Comparison of ENCODE assay signal across 3 worm cellular contexts in the genomic region with DNA sequence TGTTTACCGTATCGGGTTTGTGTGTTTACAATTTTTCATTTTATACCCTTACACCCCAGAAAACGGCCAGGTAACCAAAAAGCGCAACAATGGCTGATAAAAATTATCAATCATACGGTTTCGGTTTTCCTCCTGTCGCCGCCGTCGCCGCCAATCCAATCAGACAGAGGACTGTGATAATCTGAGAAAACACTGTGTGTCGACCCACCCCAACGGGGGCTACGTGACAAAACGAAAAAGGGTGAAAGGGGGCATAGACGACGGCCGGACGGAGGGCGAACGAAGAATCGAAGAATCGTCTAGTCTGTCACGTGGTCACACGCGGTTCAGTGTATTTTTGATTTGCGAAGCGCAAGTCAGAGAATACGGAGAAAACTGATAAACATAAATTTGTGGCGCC.
TF ChIP-seq lines count a peak whose summit lies in the region.

No protein-coding gene starts in this region.

TF ChIP-seq in whole organism, L1 larva, 84 proteins besides CTCF, POLR2A, EP300 and RAD21 (continued from another document):
- TF ChIP-seq blmp-1 (tag; optimal IDR thresholded peaks at IDR 0.05; lab: Kevin White, UChicago) (peak; percentile 95), egl-27 (tag; optimal IDR thresholded peaks at IDR 0.05; lab: Kevin White, UChicago) (no peak), lin-35 (GFP tag; optimal IDR thresholded peaks at IDR 0.05; lab: Kevin White, UChicago) (peak in 1 of 2 experiments; percentile 66), nhr-90 (tag; optimal IDR thresholded peaks at IDR 0.05; lab: Kevin White, UChicago; ENCODE audit: poor library complexity) (peak; percentile 85), ceh-88 (GFP tag; IDR thresholded peaks at IDR 0.05; lab: Robert Waterston, UW) (peak; percentile 44), nhr-11 (tag; optimal IDR thresholded peaks at IDR 0.05; lab: Kevin White, UChicago) (no peak), fkh-4 (tag; optimal IDR thresholded peaks at IDR 0.05; lab: Kevin White, UChicago; ENCODE audit: borderline replicate concordance) (no peak), nhr-85 (tag; lab: Kevin White, UChicago) (peak; percentile 91), tbx-2 (tag; optimal IDR thresholded peaks at IDR 0.05; lab: Kevin White, UChicago) (peak; percentile 62), lin-13 (GFP tag; optimal IDR thresholded peaks at IDR 0.05; lab: Kevin White, UChicago) (peak; percentile 16), fkh-10 (GFP tag; optimal IDR thresholded peaks at IDR 0.05; lab: Kevin White, UChicago) (no peak), C34B4.2 (tag; optimal IDR thresholded peaks at IDR 0.05; lab: Kevin White, UChicago) (no peak), dsc-1 (tag; optimal IDR thresholded peaks at IDR 0.05; lab: Kevin White, UChicago) (no peak)

TF ChIP-seq in whole organism, L4 larva, 104 proteins besides CTCF, POLR2A, EP300 and RAD21 (continued from another document and continues in another):
- TF ChIP-seq ceh-32 (tag; optimal IDR thresholded peaks at IDR 0.05; lab: Kevin White, UChicago; ENCODE audit: poor library complexity), result no peak
- TF ChIP-seq dmd-6 (GFP tag; IDR thresholded peaks at IDR 0.05; lab: Robert Waterston, UW), result peak; percentile 90
- TF ChIP-seq ztf-11 (tag; optimal IDR thresholded peaks at IDR 0.05; lab: Kevin White, UChicago), result no peak
- TF ChIP-seq zip-11 (GFP tag; IDR thresholded peaks at IDR 0.05; lab: Robert Waterston, UW), result no peak
- no peak for TF ChIP-seq ztf-7 (tag; optimal IDR thresholded peaks at IDR 0.05; lab: Kevin White, UChicago)
- no peak for TF ChIP-seq spr-3 (GFP tag; optimal IDR thresholded peaks at IDR 0.05; lab: Kevin White, UChicago)
- peak; percentile 42; the same call in 1 of the 2 replicates for TF ChIP-seq hmg-1.1 (GFP tag; IDR thresholded peaks at IDR 0.05; lab: Robert Waterston, UW)
- TF ChIP-seq tra-1 (GFP tag; IDR thresholded peaks at IDR 0.05; lab: Robert Waterston, UW), result peak; percentile 80
- no peak; the same call in 1 of the 2 replicates for TF ChIP-seq php-3 (GFP tag; IDR thresholded peaks at IDR 0.05; lab: Robert Waterston, UW)
- peak; percentile 100 for TF ChIP-seq aha-1 (tag; lab: Kevin White, UChicago)
- TF ChIP-seq nhr-102 (tag; optimal IDR thresholded peaks at IDR 0.05; lab: Kevin White, UChicago), result peak; percentile 75
- TF ChIP-seq mdt-29 (GFP tag; IDR thresholded peaks at IDR 0.05; lab: Robert Waterston, UW), result peak; percentile 57
- no peak for TF ChIP-seq R02D3.7 (tag; optimal IDR thresholded peaks at IDR 0.05; lab: Kevin White, UChicago)
- peak; percentile 55; the same call in 1 of the 2 replicates for TF ChIP-seq T26A8.4 (GFP tag; IDR thresholded peaks at IDR 0.05; lab: Robert Waterston, UW)
- TF ChIP-seq skn-1 (tag; optimal IDR thresholded peaks at IDR 0.05; lab: Kevin White, UChicago), result no peak
- TF ChIP-seq lin-39 (tag; optimal IDR thresholded peaks at IDR 0.05; lab: Kevin White, UChicago), result no peak
- TF ChIP-seq daf-8 (GFP tag; IDR thresholded peaks at IDR 0.05; lab: Robert Waterston, UW), result no peak
- no peak for TF ChIP-seq duxl-1 (tag; optimal IDR thresholded peaks at IDR 0.05; lab: Kevin White, UChicago; ENCODE audit: poor library complexity)
- TF ChIP-seq nhr-76 (tag; optimal IDR thresholded peaks at IDR 0.05; lab: Kevin White, UChicago), result no peak
- TF ChIP-seq mxl-2 (GFP tag; conservative IDR thresholded peaks at IDR 0.05; lab: Robert Waterston, UW), result peak; percentile 72
- TF ChIP-seq daf-16 (GFP tag; optimal IDR thresholded peaks at IDR 0.05; lab: Kevin White, UChicago), result peak in 1 of 2 experiments; percentile 50
- peak; percentile 98 for TF ChIP-seq daf-16 (tag; optimal IDR thresholded peaks at IDR 0.05; lab: Kevin White, UChicago)
- TF ChIP-seq mes-2 (tag; optimal IDR thresholded peaks at IDR 0.05; lab: Kevin White, UChicago; ENCODE audit: poor library complexity, severe bottlenecking), result no peak
- no peak for TF ChIP-seq ceh-62 (tag; optimal IDR thresholded peaks at IDR 0.05; lab: Kevin White, UChicago)
- peak; percentile 81; the same call in 1 of the 2 replicates for TF ChIP-seq zfp-3 (GFP tag; conservative IDR thresholded peaks at IDR 0.05; lab: Robert Waterston, UW)
- no peak for TF ChIP-seq nhr-111 (GFP tag; optimal IDR thresholded peaks at IDR 0.05; lab: Kevin White, UChicago)
- TF ChIP-seq hlh-30 (tag; optimal IDR thresholded peaks at IDR 0.05; lab: Kevin White, UChicago; ENCODE audit: insufficient read depth), result peak; percentile 90
- TF ChIP-seq aly-2 (tag; optimal IDR thresholded peaks at IDR 0.05; lab: Kevin White, UChicago), result no peak
- peak; percentile 24; the same call in 1 of the 2 replicates for TF ChIP-seq madf-9 (GFP tag; conservative IDR thresholded peaks at IDR 0.05; lab: Robert Waterston, UW)
- no peak for TF ChIP-seq unc-130 (GFP tag; optimal IDR thresholded peaks at IDR 0.05; lab: Kevin White, UChicago)
- TF ChIP-seq nhr-25 (tag; optimal IDR thresholded peaks at IDR 0.05; lab: Kevin White, UChicago; ENCODE audit: borderline replicate concordance, insufficient read depth), result no peak
- TF ChIP-seq lin-29 (GFP tag; IDR thresholded peaks at IDR 0.05; lab: Robert Waterston, UW), result no peak
- TF ChIP-seq ZK546.5 (tag; optimal IDR thresholded peaks at IDR 0.05; lab: Kevin White, UChicago), result no peak
- TF ChIP-seq gei-8 (GFP tag; optimal IDR thresholded peaks at IDR 0.05; lab: Kevin White, UChicago), result peak; percentile 50
- TF ChIP-seq jun-1 (tag; optimal IDR thresholded peaks at IDR 0.05; lab: Kevin White, UChicago), result no peak
- no peak for TF ChIP-seq rbr-2 (tag; optimal IDR thresholded peaks at IDR 0.05; lab: Kevin White, UChicago)
- no peak for TF ChIP-seq vab-7 (GFP tag; IDR thresholded peaks at IDR 0.05; lab: Robert Waterston, UW)
- TF ChIP-seq snpc-4 (tag; optimal IDR thresholded peaks at IDR 0.05; lab: Kevin White, UChicago), result no peak
- TF ChIP-seq hif-1 (tag; optimal IDR thresholded peaks at IDR 0.05; lab: Kevin White, UChicago), result peak; percentile 96 to 100
- no peak for TF ChIP-seq lir-3 (tag; optimal IDR thresholded peaks at IDR 0.05; lab: Kevin White, UChicago)
- TF ChIP-seq spr-1 (tag; optimal IDR thresholded peaks at IDR 0.05; lab: Kevin White, UChicago), result peak; percentile 19
- TF ChIP-seq Y48G9A.11 (GFP tag; IDR thresholded peaks at IDR 0.05; lab: Robert Waterston, UW), result no peak
- peak; percentile 75; the same call in 1 of the 2 replicates for TF ChIP-seq nhr-42 (GFP tag; IDR thresholded peaks at IDR 0.05; lab: Robert Waterston, UW)
- TF ChIP-seq lin-38 (GFP tag; IDR thresholded peaks at IDR 0.05; lab: Robert Waterston, UW), result no peak
- TF ChIP-seq snpc-1.2 (GFP tag; IDR thresholded peaks at IDR 0.05; lab: Robert Waterston, UW), result no peak
- no peak for TF ChIP-seq nhr-11 (tag; optimal IDR thresholded peaks at IDR 0.05; lab: Kevin White, UChicago)
- TF ChIP-seq D1046.2 (GFP tag; IDR thresholded peaks at IDR 0.05; lab: Robert Waterston, UW), result no peak
- TF ChIP-seq lim-7 (GFP tag; IDR thresholded peaks at IDR 0.05; lab: Robert Waterston, UW), result no peak
- peak; percentile 34 for TF ChIP-seq nhr-77 (tag; optimal IDR thresholded peaks at IDR 0.05; lab: Kevin White, UChicago)
- TF ChIP-seq F10B5.3 (tag; optimal IDR thresholded peaks at IDR 0.05; lab: Kevin White, UChicago), result no peak
- no peak for TF ChIP-seq ZK337.2 (GFP tag; IDR thresholded peaks at IDR 0.05; lab: Robert Waterston, UW)
- TF ChIP-seq cey-2 (tag; optimal IDR thresholded peaks at IDR 0.05; lab: Kevin White, UChicago; ENCODE audit: borderline replicate concordance, insufficient read depth), result no peak
- TF ChIP-seq egl-27 (tag; optimal IDR thresholded peaks at IDR 0.05; lab: Kevin White, UChicago), result no peak
- TF ChIP-seq ceh-28 (tag; optimal IDR thresholded peaks at IDR 0.05; lab: Kevin White, UChicago), result no peak
- TF ChIP-seq F49E8.2 (tag; optimal IDR thresholded peaks at IDR 0.05; lab: Kevin White, UChicago; ENCODE audit: borderline replicate concordance), result no peak
- TF ChIP-seq daf-19 (GFP tag; conservative IDR thresholded peaks at IDR 0.05; lab: Robert Waterston, UW), result no peak
- TF ChIP-seq nhr-6 (tag; optimal IDR thresholded peaks at IDR 0.05; lab: Kevin White, UChicago), result no peak

TF ChIP-seq in whole organism, young adult, 124 proteins besides CTCF, POLR2A, EP300 and RAD21 (continued from another document):
- TF ChIP-seq ztf-6 (GFP tag; IDR thresholded peaks at IDR 0.05; lab: Robert Waterston, UW) (no peak), snpc-4 (GFP tag; optimal IDR thresholded peaks at IDR 0.05; lab: Kevin White, UChicago) (no peak), snpc-4 (tag; optimal IDR thresholded peaks at IDR 0.05; lab: Kevin White, UChicago) (peak in 1 of 4 experiments; percentile 29), F57C9.4 (tag; optimal IDR thresholded peaks at IDR 0.05; lab: Kevin White, UChicago) (no peak), lsl-1 (GFP tag; optimal IDR thresholded peaks at IDR 0.05; lab: Kevin White, UChicago) (no peak)
